Worm (Caenorhabditis elegans) whole organism, L1 larva: Measurements from ENCODE around the gene delm-1.

Experiments
- F16B12.6 ChIP-seq: fragments of 150-350 bp; optimal IDR thresholded peaks from 2 replicates; lab custom pipeline; 2014; ENCODE audit warnings: missing biosample characterization, missing genetic modification characterization
- aly-2 ChIP-seq: fragments of 150-350 bp; optimal IDR thresholded peaks from 2 replicates; lab custom pipeline; 2014; ENCODE audit warnings: missing biosample characterization, missing genetic modification characterization
- efl-1 ChIP-seq, 4 experiments: fragments of 150-350 bp; optimal IDR thresholded peaks in 3 of 4; peaks in 1 of 4; 1 replicate in 1 of 4; 2 replicates in 3 of 4; lab custom pipeline; 2014; ENCODE audit warnings: missing biosample characterization in 2 of 4, missing genetic modification characterization in 2 of 4, missing genetic modification reagents in 2 of 4
- egl-13 ChIP-seq: sonication (generic microtip); optimal IDR thresholded peaks from 2 replicates; lab custom pipeline; 2016; ENCODE audit warnings: missing genotype, missing genetic modification reagents, missing genetic modification characterization, missing compliant biosample characterization
- elt-2 ChIP-seq: sonication (generic microtip); optimal IDR thresholded peaks from 2 replicates; lab custom pipeline; 2016; ENCODE audit warnings: missing genetic modification characterization, mild to moderate bottlenecking, inconsistent platforms, missing compliant biosample characterization, missing genetic modification reagents
- fkh-10 ChIP-seq: sonication (generic microtip); optimal IDR thresholded peaks from 2 replicates; lab custom pipeline; 2017; ENCODE audit warnings: missing biosample characterization, missing genetic modification reagents, missing genetic modification characterization
- fkh-4 ChIP-seq: sonication (generic microtip); optimal IDR thresholded peaks from 2 replicates; lab custom pipeline; 2016; ENCODE audit warnings: missing compliant biosample characterization, missing genetic modification characterization, borderline replicate concordance
- fos-1 ChIP-seq: fragments of 150-350 bp; optimal IDR thresholded peaks from 2 replicates; lab custom pipeline; 2014; ENCODE audit warnings: missing biosample characterization, missing genetic modification characterization
- hlh-17 ChIP-seq: fragments of 200-800 bp; sonication (Bioruptor generic); optimal IDR thresholded peaks from 2 replicates; lab custom pipeline; 2018; ENCODE audit warnings: missing genetic modification characterization, mild to moderate bottlenecking, missing compliant biosample characterization, moderate library complexity, borderline replicate concordance
- jun-1 ChIP-seq: fragments of 150-350 bp; optimal IDR thresholded peaks from 2 replicates; lab custom pipeline; 2014; ENCODE audit warnings: missing biosample characterization, missing genetic modification reagents, missing genetic modification characterization
- lin-14 ChIP-seq: fragments of 200-800 bp; sonication (Bioruptor generic); optimal IDR thresholded peaks from 2 replicates; lab custom pipeline; 2018; ENCODE audit warnings: mild to moderate bottlenecking, missing genetic modification characterization, moderate library complexity, missing compliant biosample characterization
- lin-35 ChIP-seq, 2 experiments: fragments of 150-350 bp; optimal IDR thresholded peaks; 2 replicates each; lab custom pipeline; 2014; ENCODE audit warnings: missing biosample characterization in 2 of 2, missing genetic modification characterization in 2 of 2, missing genetic modification reagents in 2 of 2
- mep-1 ChIP-seq: fragments of 150-350 bp; optimal IDR thresholded peaks from 2 replicates; lab custom pipeline; 2014; ENCODE audit warnings: missing biosample characterization, missing genetic modification characterization
- nhr-11 ChIP-seq: fragments of 150-350 bp; optimal IDR thresholded peaks from 2 replicates; lab custom pipeline; 2014; ENCODE audit warnings: missing biosample characterization, missing genetic modification characterization
- nhr-12 ChIP-seq: sonication (generic microtip); optimal IDR thresholded peaks from 2 replicates; lab custom pipeline; 2017; ENCODE audit warnings: missing biosample characterization, missing genetic modification characterization
- nhr-20 ChIP-seq: sonication (generic microtip); optimal IDR thresholded peaks from 2 replicates; lab custom pipeline; 2016; ENCODE audit warnings: mild to moderate bottlenecking, missing genetic modification characterization, missing compliant biosample characterization
- pag-3 ChIP-seq: sonication (generic microtip); optimal IDR thresholded peaks from 2 replicates; lab custom pipeline; 2017; ENCODE audit warnings: missing genetic modification characterization, mild to moderate bottlenecking, missing compliant biosample characterization, antibody characterized with exemption, borderline replicate concordance; ENCODE audit not compliant: insufficient read depth
- rnt-1 ChIP-seq: sonication (generic microtip); optimal IDR thresholded peaks from 2 replicates; lab custom pipeline; 2016; ENCODE audit warnings: mild to moderate bottlenecking, missing genetic modification characterization, moderate library complexity, missing compliant biosample characterization
- sup-37 ChIP-seq: fragments of 200-800 bp; sonication (Bioruptor generic); optimal IDR thresholded peaks from 2 replicates; lab custom pipeline; 2018; ENCODE audit warnings: mild to moderate bottlenecking, missing genetic modification characterization, missing compliant biosample characterization
- tbx-2 ChIP-seq: sonication (generic microtip); optimal IDR thresholded peaks from 2 replicates; lab custom pipeline; 2016; ENCODE audit warnings: missing genetic modification characterization, missing compliant biosample characterization
- tlp-1 ChIP-seq: fragments of 150-350 bp; optimal IDR thresholded peaks from 2 replicates; lab custom pipeline; 2014; ENCODE audit warnings: missing biosample characterization, missing genetic modification characterization
- unc-130 ChIP-seq: fragments of 150-350 bp; optimal IDR thresholded peaks from 2 replicates; lab custom pipeline; 2017; ENCODE audit warnings: missing biosample characterization, missing genetic modification characterization, inconsistent platforms
- unc-62 ChIP-seq: fragments of 150-350 bp; optimal IDR thresholded peaks from 2 replicates; lab custom pipeline; 2014; ENCODE audit warnings: missing biosample characterization, missing genetic modification reagents, missing genetic modification characterization
- unc-98 ChIP-seq: fragments of 200-800 bp; sonication (Bioruptor generic); IDR thresholded peaks from 2 replicates; pipeline ENCODE4 v1.3.6; 2022; ENCODE audit warnings: missing genetic modification characterization, missing compliant biosample characterization
- xbp-1 ChIP-seq: sonication (generic microtip); optimal IDR thresholded peaks from 2 replicates; lab custom pipeline; 2016; ENCODE audit warnings: missing genetic modification characterization, missing compliant biosample characterization
- ztf-11 ChIP-seq, 2 experiments: sonication (generic microtip); optimal IDR thresholded peaks; 2 replicates each; lab custom pipeline; 2016 to 2017; ENCODE audit warnings: missing genetic modification characterization in 2 of 2, missing biosample characterization in 1 of 2, missing compliant biosample characterization in 1 of 2
- ztf-4 ChIP-seq: fragments of 150-350 bp; optimal IDR thresholded peaks from 2 replicates; lab custom pipeline; 2014; ENCODE audit warnings: missing biosample characterization, missing genetic modification characterization

The delm-1 gene

ce11 chrIV:9135377-9135776 lies at the start of gene delm-1:
delm-1 (minus strand) TSS chrIV:9135477.
- TF ChIP-seq rnt-1 (tag; lab: Kevin White, UChicago) = no peak
- TF ChIP-seq jun-1 (tag; lab: Kevin White, UChicago) = no peak
- TF ChIP-seq lin-14 (GFP tag; lab: Kevin White, UChicago) = no peak
- TF ChIP-seq nhr-12 (tag; lab: Kevin White, UChicago) = no peak
- no peak for TF ChIP-seq ztf-4
- TF ChIP-seq hlh-17 (GFP tag; lab: Kevin White, UChicago) = no peak
- TF ChIP-seq, all 84 proteins: peak for 0

DNA sequence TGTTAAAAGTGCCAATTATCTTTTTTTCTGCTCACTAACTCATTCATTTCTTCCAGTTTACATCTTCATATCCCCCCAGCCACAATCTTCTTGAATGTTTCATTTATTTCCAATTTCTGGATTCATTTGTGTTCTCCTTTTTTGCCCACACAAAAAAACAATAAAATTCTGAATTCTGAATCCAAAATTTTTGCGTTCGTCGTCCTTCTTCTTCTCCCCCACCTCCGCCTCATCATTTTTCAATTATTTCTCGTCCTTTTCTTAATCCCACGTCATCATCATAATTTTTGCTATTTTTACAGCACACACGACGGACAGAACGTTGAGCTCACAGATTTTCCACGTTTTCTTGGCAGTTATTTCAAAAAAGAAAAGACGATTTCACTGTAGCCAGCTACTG lies 49.3 kb upstream of the delm-1 start, which contains the start of gene C07C7.1:
TSS of gene C07C7.1 (plus strand) at position 301 of the 400 bp plus-strand sequence.
- TF ChIP-seq efl-1 (optimal IDR thresholded peaks at IDR 0.05; lab: Kevin White, UChicago) (no peak), efl-1 (GFP tag; optimal IDR thresholded peaks at IDR 0.05 in 1 of 2; lab: Kevin White, UChicago) (no peak), lin-35 (GFP tag; optimal IDR thresholded peaks at IDR 0.05; lab: Kevin White, UChicago) (no peak), F16B12.6 (tag; lab: Kevin White, UChicago) (no peak), aly-2 (tag; lab: Kevin White, UChicago) (no peak), unc-130 (tag; lab: Kevin White, UChicago) (no peak), fkh-4 (no peak), mep-1 (no peak), nhr-11 (tag; lab: Kevin White, UChicago) (no peak), pag-3 (tag; lab: Kevin White, UChicago) (no peak), sup-37 (no peak), fos-1 (tag; lab: Kevin White, UChicago) (no peak), unc-98 (GFP tag; lab: Robert Waterston, UW) (no peak)

ce11 chrIV:9169764-9170163 lies 34.5 kb upstream of the delm-1 start:
- TF ChIP-seq lin-14 (GFP tag; lab: Kevin White, UChicago) (peak; percentile 36), elt-2 (tag; lab: Kevin White, UChicago) (no peak), egl-13 (no peak), fkh-10 (GFP tag; lab: Kevin White, UChicago) (peak; percentile 50)
- TF ChIP-seq, all 84 proteins: peak for 2

- no peak for TF ChIP-seq efl-1 (optimal IDR thresholded peaks at IDR 0.05; lab: Kevin White, UChicago)
- peak in 1 of 2 experiments; percentile 57 for TF ChIP-seq efl-1 (GFP tag; optimal IDR thresholded peaks at IDR 0.05 in 1 of 2; lab: Kevin White, UChicago)
- peak; percentile 51 for TF ChIP-seq tlp-1
- TF ChIP-seq elt-2 (tag; lab: Kevin White, UChicago) = peak; percentile 70
- TF ChIP-seq tbx-2 (tag; lab: Kevin White, UChicago) = no peak
These were observed 30.4 kb upstream of the delm-1 start, which contains the start of gene C07C7.3 for ce11 chrIV:9165681-9166080. C07C7.3 (plus strand) TSS chrIV:9166051.

DNA sequence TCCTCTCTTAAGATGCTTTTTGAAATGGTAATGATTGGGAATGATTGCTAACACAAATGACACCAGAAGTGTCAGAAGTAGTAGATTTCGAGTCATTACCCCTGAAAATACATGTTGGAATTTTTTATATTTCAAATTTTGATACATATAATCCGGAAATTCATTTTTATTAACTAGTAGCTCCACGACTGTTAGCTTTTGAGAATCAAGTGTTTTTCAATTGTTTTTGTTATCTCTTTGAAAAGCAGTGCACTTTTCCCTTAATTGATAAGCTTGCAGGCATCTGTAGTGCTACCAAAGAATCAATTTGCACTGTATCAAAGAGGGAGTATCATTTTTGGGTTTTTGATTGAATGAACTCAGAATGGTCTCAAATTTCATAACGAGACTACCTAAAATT lies 29.8 kb upstream of the delm-1 start, which contains the start of gene pcp-2:
TSS of gene pcp-2 (minus strand) at position 101 of the 400 bp plus-strand sequence.
- no peak for TF ChIP-seq efl-1 (optimal IDR thresholded peaks at IDR 0.05; lab: Kevin White, UChicago)
- TF ChIP-seq efl-1 (GFP tag; optimal IDR thresholded peaks at IDR 0.05 in 1 of 2; lab: Kevin White, UChicago) = peak in 1 of 2 experiments; percentile 12
- TF ChIP-seq ztf-11 (tag; optimal IDR thresholded peaks at IDR 0.05; lab: Kevin White, UChicago) = no peak
- TF ChIP-seq egl-13 = no peak

ce11 chrIV:9159863-9160262 lies 24.6 kb upstream of the delm-1 start:
- peak in 1 of 2 experiments; percentile 15 for TF ChIP-seq lin-35 (GFP tag; optimal IDR thresholded peaks at IDR 0.05; lab: Kevin White, UChicago)
- TF ChIP-seq ztf-11 (tag; optimal IDR thresholded peaks at IDR 0.05; lab: Kevin White, UChicago) = no peak
- TF ChIP-seq nhr-20 (tag; lab: Kevin White, UChicago) = peak; percentile 0
- no peak for TF ChIP-seq efl-1 (optimal IDR thresholded peaks at IDR 0.05; lab: Kevin White, UChicago)
- peak in 1 of 2 experiments; percentile 1 for TF ChIP-seq efl-1 (GFP tag; optimal IDR thresholded peaks at IDR 0.05 in 1 of 2; lab: Kevin White, UChicago)
- no peak for TF ChIP-seq unc-62 (GFP tag; lab: Kevin White, UChicago)
- TF ChIP-seq elt-2 (tag; lab: Kevin White, UChicago) = peak; percentile 95
- TF ChIP-seq xbp-1 (tag; lab: Kevin White, UChicago) = no peak
